Fruit fly (Drosophila melanogaster) whole organism, embryonic: ENCODE data around the gene Gnmt.

Source experiments
- ATbp ChIP-seq: fragments of 200-800 bp; sonication (Bioruptor generic); optimal IDR thresholded peaks from 2 replicates; lab custom pipeline; 2017; ENCODE audit warnings: missing biosample characterization, mild to moderate bottlenecking, missing genetic modification characterization, missing genetic modification reagents
- Bteb2 ChIP-seq: fragments of 200-800 bp; sonication (Bioruptor generic); optimal IDR thresholded peaks from 2 replicates; lab custom pipeline; 2016; ENCODE audit warnings: missing biosample characterization, missing genetic modification characterization
- C15 ChIP-seq: fragments of 200-800 bp; sonication (Bioruptor generic); IDR thresholded peaks from 3 replicates; pipeline ENCODE4 v1.3.6; 2022; ENCODE audit warnings: missing biosample characterization, missing genetic modification characterization
- CG10366 ChIP-seq: fragments of 200-800 bp; sonication (Bioruptor generic); IDR thresholded peaks from 2 replicates; pipeline ENCODE4 v1.3.6; 2022; ENCODE audit warnings: missing biosample characterization, missing genetic modification characterization
- CG11560 ChIP-seq: fragments of 200-800 bp; sonication (Bioruptor generic); IDR thresholded peaks from 3 replicates; pipeline ENCODE4 v1.3.6; 2022; ENCODE audit warnings: missing biosample characterization, missing genetic modification characterization
- CG12236 ChIP-seq: fragments of 200-800 bp; sonication (Bioruptor generic); optimal IDR thresholded peaks from 2 replicates; lab custom pipeline; 2016; ENCODE audit warnings: missing biosample characterization, missing genetic modification characterization
- CG15696 ChIP-seq: fragments of 200-800 bp; sonication (Bioruptor generic); optimal IDR thresholded peaks from 2 replicates; lab custom pipeline; 2019; ENCODE audit warnings: missing biosample characterization, mild to moderate bottlenecking, missing genetic modification characterization, moderate library complexity
- CG17568 ChIP-seq: fragments of 200-800 bp; sonication (Bioruptor generic); optimal IDR thresholded peaks from 2 replicates; lab custom pipeline; 2018; ENCODE audit warnings: missing biosample characterization, mild to moderate bottlenecking, missing genetic modification characterization, moderate library complexity
- CG1792 ChIP-seq: fragments of 200-800 bp; sonication (Bioruptor generic); optimal IDR thresholded peaks from 2 replicates; lab custom pipeline; 2016; ENCODE audit warnings: missing biosample characterization, missing genetic modification characterization
- CG18476 ChIP-seq: fragments of 200-800 bp; sonication (Bioruptor generic); optimal IDR thresholded peaks from 2 replicates; lab custom pipeline; 2016; ENCODE audit warnings: missing biosample characterization, mild to moderate bottlenecking, missing genetic modification characterization
- CG18599 ChIP-seq: fragments of 200-800 bp; sonication (Bioruptor generic); optimal IDR thresholded peaks from 3 replicates; lab custom pipeline; 2017; ENCODE audit warnings: missing biosample characterization, missing genetic modification characterization, mild to moderate bottlenecking, moderate library complexity, missing genetic modification reagents
- CG18619 ChIP-seq: fragments of 200-800 bp; sonication (Bioruptor generic); optimal IDR thresholded peaks from 3 replicates; lab custom pipeline; 2017; ENCODE audit warnings: missing biosample characterization, mild to moderate bottlenecking, missing genetic modification characterization
- CG31224 ChIP-seq: fragments of 200-800 bp; sonication (Bioruptor generic); IDR thresholded peaks from 2 replicates; pipeline ENCODE4 v1.3.6; 2022; ENCODE audit warnings: missing biosample characterization, missing genetic modification characterization
- CG3995 ChIP-seq: fragments of 200-800 bp; sonication (Bioruptor generic); optimal IDR thresholded peaks from 3 replicates; lab custom pipeline; 2016; ENCODE audit warnings: missing biosample characterization, missing genetic modification characterization
- CG7987 ChIP-seq: fragments of 200-800 bp; sonication (Bioruptor generic); optimal IDR thresholded peaks from 2 replicates; lab custom pipeline; 2018; ENCODE audit warnings: missing biosample characterization, mild to moderate bottlenecking, missing genetic modification characterization, moderate library complexity
- CG9932 ChIP-seq: fragments of 200-800 bp; sonication (Bioruptor generic); IDR thresholded peaks from 2 replicates; pipeline ENCODE4 v1.3.6; 2022; ENCODE audit warnings: missing biosample characterization, missing genetic modification characterization
- D ChIP-seq, 2 experiments: fragments of 200-800 bp in 1 of 2; fragments of >200 bp in 1 of 2; sonication (Bioruptor generic) in 1 of 2; optimal IDR thresholded peaks; 2 replicates in 1 of 2; 3 replicates in 1 of 2; lab custom pipeline; 2017; ENCODE audit warnings: mild to moderate bottlenecking in 1 of 2, missing biosample characterization in 1 of 2, missing genetic modification characterization in 1 of 2, missing genetic modification reagents in 1 of 2
- Dad ChIP-seq: fragments of 200-800 bp; sonication (Bioruptor generic); optimal IDR thresholded peaks from 3 replicates; lab custom pipeline; 2016; ENCODE audit warnings: missing biosample characterization, missing genetic modification characterization
- E2f2 ChIP-seq: fragments of 200-800 bp; sonication (Bioruptor generic); IDR thresholded peaks from 2 replicates; pipeline ENCODE4 v1.3.6; 2022; ENCODE audit warnings: missing biosample characterization, missing genetic modification characterization
- H2.0 ChIP-seq: fragments of 200-800 bp; sonication (Bioruptor generic); IDR thresholded peaks from 2 replicates; pipeline ENCODE4 v1.3.6; 2022; ENCODE audit warnings: missing biosample characterization, missing genetic modification characterization
- Lhr ChIP-seq: fragments of 200-800 bp; sonication (Bioruptor generic); optimal IDR thresholded peaks from 3 replicates; lab custom pipeline; 2017; ENCODE audit warnings: mild to moderate bottlenecking, missing biosample characterization, missing genetic modification reagents, missing genetic modification characterization
- MTF-1 ChIP-seq: fragments of 200-800 bp; sonication (Bioruptor generic); optimal IDR thresholded peaks from 2 replicates; lab custom pipeline; 2018; ENCODE audit warnings: missing biosample characterization, mild to moderate bottlenecking, missing genetic modification characterization, borderline replicate concordance
- NFAT ChIP-seq: fragments of 200-800 bp; sonication (Bioruptor generic); IDR thresholded peaks from 2 replicates; pipeline ENCODE4 v1.3.6; 2022; ENCODE audit warnings: missing biosample characterization, missing genetic modification characterization
- Nf-YB ChIP-seq: fragments of 200-800 bp; sonication (Bioruptor generic); optimal IDR thresholded peaks from 3 replicates; lab custom pipeline; 2019; ENCODE audit warnings: missing biosample characterization, mild to moderate bottlenecking, missing genetic modification characterization, moderate library complexity
- Sox100B ChIP-seq: fragments of 200-800 bp; sonication (Bioruptor generic); optimal IDR thresholded peaks from 3 replicates; lab custom pipeline; 2018; ENCODE audit warnings: missing biosample characterization, mild to moderate bottlenecking, missing genetic modification characterization
- Spps ChIP-seq: fragments of 200-800 bp; sonication (Bioruptor generic); optimal IDR thresholded peaks from 2 replicates; lab custom pipeline; 2018; ENCODE audit warnings: missing biosample characterization, mild to moderate bottlenecking, missing genetic modification characterization
- Stat92E ChIP-seq, 3 experiments: fragments of >200 bp in 2 of 3; fragments of 200-800 bp in 1 of 3; sonication (Bioruptor generic) in 1 of 3; optimal IDR thresholded peaks; 2 replicates each; lab custom pipeline; 2017 to 2019; ENCODE audit warnings: missing biosample characterization in 3 of 3, missing genetic modification characterization in 3 of 3, mild to moderate bottlenecking in 1 of 3, moderate library complexity in 1 of 3
- ara ChIP-seq: fragments of 200-800 bp; sonication (Bioruptor generic); IDR thresholded peaks from 2 replicates; pipeline ENCODE4 v1.3.6; 2022; ENCODE audit warnings: missing biosample characterization, missing genetic modification characterization
- ase ChIP-seq: fragments of 200-800 bp; sonication (Bioruptor generic); IDR thresholded peaks from 3 replicates; pipeline ENCODE4 v1.3.6; 2022; ENCODE audit warnings: missing biosample characterization, missing genetic modification characterization
- bbx ChIP-seq: fragments of 200-800 bp; sonication (Bioruptor generic); IDR thresholded peaks from 2 replicates; pipeline ENCODE4 v1.3.6; 2022; ENCODE audit warnings: missing biosample characterization, missing genetic modification characterization; ENCODE audit not compliant: partially characterized antibody
- bsh ChIP-seq, 2 experiments: fragments of 200-800 bp; sonication (Bioruptor generic); optimal IDR thresholded peaks; 2 replicates each; lab custom pipeline; 2017 to 2018; ENCODE audit warnings: mild to moderate bottlenecking in 2 of 2, missing biosample characterization in 2 of 2, missing genetic modification characterization in 2 of 2, moderate library complexity in 1 of 2
- cg ChIP-seq: fragments of 200-800 bp; sonication (Bioruptor generic); optimal IDR thresholded peaks from 3 replicates; lab custom pipeline; 2019; ENCODE audit warnings: missing biosample characterization, mild to moderate bottlenecking, missing genetic modification characterization, moderate library complexity
- chn ChIP-seq: fragments of 200-800 bp; sonication (Bioruptor generic); optimal IDR thresholded peaks from 2 replicates; lab custom pipeline; 2016; ENCODE audit warnings: missing biosample characterization, missing genetic modification characterization
- dpn ChIP-seq, 2 experiments: fragments of 200-800 bp; sonication (Bioruptor generic); optimal IDR thresholded peaks; 3 replicates each; lab custom pipeline; 2016; ENCODE audit warnings: missing biosample characterization in 2 of 2, missing genetic modification characterization in 2 of 2
- exex ChIP-seq: fragments of 200-800 bp; sonication (Bioruptor generic); optimal IDR thresholded peaks from 4 replicates; lab custom pipeline; 2018; ENCODE audit warnings: missing biosample characterization, mild to moderate bottlenecking, missing genetic modification characterization, moderate library complexity
- gsb-n ChIP-seq: fragments of 200-800 bp; sonication (Bioruptor generic); optimal IDR thresholded peaks from 3 replicates; lab custom pipeline; 2018; ENCODE audit warnings: missing biosample characterization, mild to moderate bottlenecking, missing genetic modification characterization
- gt ChIP-seq: fragments of 200-800 bp; sonication (Bioruptor generic); IDR thresholded peaks from 2 replicates; pipeline ENCODE4 v1.3.6; 2022; ENCODE audit warnings: missing biosample characterization, missing genetic modification characterization
- nau ChIP-seq: fragments of 200-800 bp; sonication (Bioruptor generic); optimal IDR thresholded peaks from 3 replicates; lab custom pipeline; 2017; ENCODE audit warnings: missing biosample characterization, mild to moderate bottlenecking, missing genetic modification characterization, missing genetic modification reagents
- nerfin-1 ChIP-seq: fragments of 200-800 bp; sonication (Bioruptor generic); optimal IDR thresholded peaks from 3 replicates; lab custom pipeline; 2019; ENCODE audit warnings: missing biosample characterization, mild to moderate bottlenecking, missing genetic modification characterization, moderate library complexity
- nmo ChIP-seq: fragments of 200-800 bp; sonication (Bioruptor generic); optimal IDR thresholded peaks from 2 replicates; lab custom pipeline; 2018; ENCODE audit warnings: missing biosample characterization, mild to moderate bottlenecking, missing genetic modification characterization, moderate library complexity
- odd ChIP-seq: fragments of 200-800 bp; sonication (Bioruptor generic); optimal IDR thresholded peaks from 2 replicates; lab custom pipeline; 2017; ENCODE audit warnings: missing biosample characterization, mild to moderate bottlenecking, missing genetic modification characterization
- p53 ChIP-seq: fragments of 200-800 bp; sonication (Bioruptor generic); optimal IDR thresholded peaks from 2 replicates; lab custom pipeline; 2016; ENCODE audit warnings: missing biosample characterization, missing genetic modification characterization
- row ChIP-seq: fragments of 200-800 bp; sonication (Bioruptor generic); IDR thresholded peaks from 3 replicates; pipeline ENCODE4 v1.3.6; 2022; ENCODE audit warnings: missing biosample characterization, missing genetic modification characterization
- seq ChIP-seq: fragments of 200-800 bp; sonication (Bioruptor generic); IDR thresholded peaks from 2 replicates; pipeline ENCODE4 v1.3.6; 2022; ENCODE audit warnings: missing biosample characterization, missing genetic modification characterization
- trem ChIP-seq: fragments of 200-800 bp; optimal IDR thresholded peaks from 3 replicates; lab custom pipeline; 2019; ENCODE audit warnings: missing biosample characterization, mild to moderate bottlenecking, missing genetic modification characterization, moderate library complexity
- trh ChIP-seq: fragments of 200-800 bp; sonication (Bioruptor generic); optimal IDR thresholded peaks from 2 replicates; lab custom pipeline; 2016; ENCODE audit warnings: missing biosample characterization, missing genetic modification characterization
- unc-4 ChIP-seq: fragments of 200-800 bp; sonication (Bioruptor generic); IDR thresholded peaks from 2 replicates; pipeline ENCODE4 v1.3.6; 2022; ENCODE audit warnings: missing biosample characterization, missing genetic modification characterization; ENCODE audit not compliant: partially characterized antibody
- wdn ChIP-seq: fragments of 200-800 bp; sonication (Bioruptor generic); IDR thresholded peaks from 2 replicates; pipeline ENCODE4 v1.3.6; 2022; ENCODE audit warnings: missing biosample characterization, missing genetic modification characterization

The Gnmt gene

DNA sequence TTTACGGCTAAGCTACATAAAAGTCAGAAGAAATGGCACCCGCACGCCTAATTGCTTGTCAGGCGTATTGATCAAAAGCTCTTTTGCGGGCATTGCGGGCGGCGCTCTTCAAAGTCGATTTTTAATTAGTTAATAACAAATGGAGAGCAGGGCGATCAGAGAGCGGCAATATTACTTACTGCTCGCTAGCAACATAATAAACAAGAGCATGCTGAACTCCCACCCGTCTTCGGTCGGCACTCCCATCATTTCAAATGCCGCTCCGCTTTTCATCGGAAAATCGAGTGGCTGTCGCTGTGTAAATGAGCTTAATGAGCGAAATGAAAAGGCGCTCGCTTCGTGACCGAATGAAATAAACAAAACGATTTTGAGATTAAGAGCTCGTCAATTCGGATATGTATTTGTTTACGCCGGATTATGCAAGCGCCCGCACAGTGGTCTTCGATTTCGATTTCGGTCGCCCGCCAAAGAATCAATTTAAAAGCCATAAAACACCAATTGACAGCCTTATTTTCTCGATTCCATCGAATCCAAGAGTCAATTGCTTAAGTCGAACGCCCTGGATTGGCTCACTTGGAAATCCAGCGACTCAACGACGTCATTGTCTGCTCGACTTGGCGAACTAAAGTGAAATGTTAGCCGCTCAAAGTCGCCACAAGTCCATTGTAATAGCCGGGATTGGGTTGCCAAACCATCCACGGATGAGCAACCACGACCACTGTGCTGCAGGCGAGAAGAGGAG, 20.7 kb upstream of the Gnmt start (continued):
- TF ChIP-seq CG9932 (peak; percentile 76), CG18619 (GFP tag; lab: Kevin White, UChicago) (peak; percentile 82), CG18599 (GFP tag; lab: Kevin White, UChicago) (peak; percentile 75), wdn (GFP tag; lab: Robert Waterston, UW) (peak; percentile 55), D (optimal IDR thresholded peaks at IDR 0.05; lab: Kevin White, UChicago) (no peak), D (GFP tag; optimal IDR thresholded peaks at IDR 0.05; lab: Kevin White, UChicago) (peak; percentile 84), CG7987 (GFP tag; lab: Kevin White, UChicago) (no peak), ATbp (GFP tag; lab: Kevin White, UChicago) (peak; percentile 86), C15 (GFP tag; lab: Robert Waterston, UW) (no peak), p53 (GFP tag; lab: Kevin White, UChicago) (peak; percentile 44), nmo (GFP tag; lab: Kevin White, UChicago) (peak; percentile 92), dpn (GFP tag; optimal IDR thresholded peaks at IDR 0.05; lab: Kevin White, UChicago) (peak; percentile 80 to 88), CG10366 (GFP tag; lab: Robert Waterston, UW) (peak; percentile 81), Lhr (peak; percentile 33), row (GFP tag; lab: Robert Waterston, UW) (peak; percentile 81), CG1792 (GFP tag; lab: Kevin White, UChicago) (peak; percentile 17), CG15696 (peak; percentile 30), Sox100B (peak; percentile 92), seq (GFP tag; lab: Robert Waterston, UW) (peak; percentile 89), CG18476 (GFP tag; lab: Kevin White, UChicago) (peak; percentile 32), Dad (GFP tag; lab: Kevin White, UChicago) (peak; percentile 80), Spps (tag; lab: Kevin White, UChicago) (no peak), CG11560 (tag; lab: Robert Waterston, UW) (peak; percentile 73), CG17568 (GFP tag; lab: Kevin White, UChicago) (peak; percentile 54), unc-4 (no peak), ara (GFP tag; lab: Robert Waterston, UW) (peak; percentile 70), ase (GFP tag; lab: Robert Waterston, UW) (peak; percentile 74), trem (tag; lab: Kevin White, UChicago) (peak; percentile 22), trh (GFP tag; lab: Kevin White, UChicago) (peak; percentile 48), nerfin-1 (peak; percentile 75), CG12236 (GFP tag; lab: Kevin White, UChicago) (peak; percentile 48), cg (GFP tag; lab: Kevin White, UChicago) (no peak), bsh (GFP tag; optimal IDR thresholded peaks at IDR 0.05; lab: Kevin White, UChicago) (peak in 1 of 2 experiments; percentile 71), odd (GFP tag; lab: Kevin White, UChicago) (peak; percentile 83), H2.0 (GFP tag; lab: Robert Waterston, UW) (peak; percentile 56; the same call in 1 of the 2 replicates), Bteb2 (peak; percentile 42), NFAT (GFP tag; lab: Robert Waterston, UW) (peak; percentile 52; the same call in 1 of the 2 replicates), chn (GFP tag; lab: Kevin White, UChicago) (peak; percentile 79), CG31224 (GFP tag; lab: Robert Waterston, UW) (peak; percentile 70), gsb-n (tag; lab: Kevin White, UChicago) (peak; percentile 27), CG3995 (GFP tag; lab: Kevin White, UChicago) (peak; percentile 38), E2f2 (GFP tag; lab: Robert Waterston, UW) (peak; percentile 57), Stat92E (GFP tag; optimal IDR thresholded peaks at IDR 0.05; lab: Kevin White, UChicago) (no peak), gt (GFP tag; lab: Robert Waterston, UW) (peak; percentile 72), bbx (no peak), Nf-YB (GFP tag; lab: Kevin White, UChicago) (peak; percentile 54), nau (peak; percentile 79), MTF-1 (GFP tag; lab: Kevin White, UChicago) (no peak), exex (tag; lab: Kevin White, UChicago) (peak; percentile 34)
